Fruit fly (Drosophila melanogaster) S2 (cell line): Measurements from ENCODE around the gene mRpL19.

Experiments
- CG8478 ChIP-seq: fragments of >200 bp; optimal IDR thresholded peaks from 2 replicates; lab custom pipeline; 2018
- CTCF ChIP-seq, 2 experiments: fragments of >200 bp; optimal IDR thresholded peaks; 2 replicates each; lab custom pipeline; 2018

mRpL19 gene

DNA sequence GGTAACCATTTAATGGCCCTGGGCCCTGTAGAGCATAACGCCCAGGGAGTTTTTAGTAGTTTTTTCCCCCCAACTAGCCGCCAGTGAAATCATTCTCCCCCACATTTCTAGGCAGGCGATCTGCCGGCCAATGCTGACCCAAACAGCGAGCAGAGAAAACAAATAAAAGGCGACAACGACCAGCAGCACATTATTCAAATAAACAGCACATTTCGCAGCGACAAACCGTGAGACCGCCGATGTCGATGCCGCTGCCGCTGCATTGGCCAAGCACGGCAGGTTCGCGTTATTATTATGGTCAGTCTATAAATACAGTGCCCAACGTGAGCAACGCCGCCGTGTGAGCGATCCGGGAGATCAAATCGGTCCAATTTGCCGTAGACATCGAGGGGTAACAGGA, 45.0 kb downstream of the mRpL19 start, which contains the start of gene CG11760:
Gene CG11760 (plus strand): TSS at position 301 of the 400 bp plus-strand sequence.
- TF ChIP-seq CG8478 (lab: Kevin White, UChicago) (no peak), CTCF (optimal IDR thresholded peaks at IDR 0.05; lab: Kevin White, UChicago) (no peak)

- TF ChIP-seq CG8478 (lab: Kevin White, UChicago) (no peak), CTCF (optimal IDR thresholded peaks at IDR 0.05; lab: Kevin White, UChicago) (no peak)
Measured at dm6 chr3R:8721071-8721470, 47.2 kb downstream of the mRpL19 start, which contains the start of gene CG8136. Gene CG8136, plus strand, starts transcription at chr3R:8721371.

- TF ChIP-seq CG8478 (lab: Kevin White, UChicago) (no peak), CTCF (optimal IDR thresholded peaks at IDR 0.05; lab: Kevin White, UChicago) (no peak)
Measured at dm6 chr3R:8722962-8723548, 49.1 kb downstream of the mRpL19 start, which contains the start of gene nom. Gene nom, plus strand, starts transcription at chr3R:8723174.
